Fruit fly (Drosophila melanogaster) whole organism, embryonic: ENCODE results near the gene CG18081.

Source experiments
- C15 ChIP-seq: fragments of 200-800 bp; sonication (Bioruptor generic); IDR thresholded peaks from 3 replicates; pipeline ENCODE4 v1.3.6; 2022; ENCODE audit warnings: missing biosample characterization, missing genetic modification characterization
- CG10209 ChIP-seq: fragments of 200-800 bp; sonication (Bioruptor generic); optimal IDR thresholded peaks from 3 replicates; lab custom pipeline; 2017; ENCODE audit warnings: missing biosample characterization, mild to moderate bottlenecking, missing genetic modification characterization, missing genetic modification reagents
- CG11695 ChIP-seq: fragments of 200-800 bp; sonication (Bioruptor generic); IDR thresholded peaks from 3 replicates; pipeline ENCODE4 v1.3.6; 2022; ENCODE audit warnings: missing biosample characterization, missing genetic modification characterization
- CG12104 ChIP-seq: fragments of 200-800 bp; sonication (Bioruptor generic); optimal IDR thresholded peaks from 3 replicates; lab custom pipeline; 2016; ENCODE audit warnings: missing biosample characterization, missing genetic modification characterization
- CG12744 ChIP-seq: fragments of 200-800 bp; sonication (Bioruptor generic); optimal IDR thresholded peaks from 2 replicates; lab custom pipeline; 2016; ENCODE audit warnings: missing biosample characterization, missing genetic modification characterization
- CG13894 ChIP-seq: fragments of 200-800 bp; sonication (Bioruptor generic); optimal IDR thresholded peaks from 3 replicates; lab custom pipeline; 2018; ENCODE audit warnings: missing biosample characterization, mild to moderate bottlenecking, missing genetic modification characterization, moderate library complexity
- CG14710 ChIP-seq: fragments of 200-800 bp; sonication (Bioruptor generic); optimal IDR thresholded peaks from 3 replicates; lab custom pipeline; 2019; ENCODE audit warnings: missing biosample characterization, mild to moderate bottlenecking, missing genetic modification characterization, moderate library complexity
- CG17328 ChIP-seq: fragments of 200-800 bp; sonication (Bioruptor generic); IDR thresholded peaks from 2 replicates; pipeline ENCODE4 v1.3.6; 2022; ENCODE audit warnings: missing biosample characterization, missing genetic modification characterization
- CG2116 ChIP-seq: fragments of 200-800 bp; sonication (Bioruptor generic); optimal IDR thresholded peaks from 3 replicates; lab custom pipeline; 2018; ENCODE audit warnings: missing biosample characterization, mild to moderate bottlenecking, missing genetic modification characterization
- CG2678 ChIP-seq: fragments of 200-800 bp; sonication (Bioruptor generic); optimal IDR thresholded peaks from 3 replicates; lab custom pipeline; 2019; ENCODE audit warnings: missing biosample characterization, mild to moderate bottlenecking, missing genetic modification characterization, moderate library complexity
- CG2889 ChIP-seq: fragments of 200-800 bp; sonication (Bioruptor generic); IDR thresholded peaks from 3 replicates; pipeline ENCODE4 v1.3.6; 2022; ENCODE audit warnings: missing biosample characterization, missing genetic modification characterization
- CG3163 ChIP-seq: fragments of 200-800 bp; sonication (Bioruptor generic); optimal IDR thresholded peaks from 3 replicates; lab custom pipeline; 2016; ENCODE audit warnings: missing biosample characterization, missing genetic modification characterization
- CG3407 ChIP-seq: fragments of 200-800 bp; sonication (Bioruptor generic); optimal IDR thresholded peaks from 2 replicates; lab custom pipeline; 2018; ENCODE audit warnings: missing biosample characterization, mild to moderate bottlenecking, missing genetic modification characterization
- CG34422 ChIP-seq: fragments of 200-800 bp; sonication (Bioruptor generic); IDR thresholded peaks from 3 replicates; pipeline ENCODE4 v1.3.6; 2022; ENCODE audit warnings: missing biosample characterization, missing genetic modification characterization
- CG3995 ChIP-seq: fragments of 200-800 bp; sonication (Bioruptor generic); optimal IDR thresholded peaks from 3 replicates; lab custom pipeline; 2016; ENCODE audit warnings: missing biosample characterization, missing genetic modification characterization
- CG7556 ChIP-seq: fragments of 200-800 bp; sonication (Bioruptor generic); optimal IDR thresholded peaks from 2 replicates; lab custom pipeline; 2017; ENCODE audit warnings: missing biosample characterization, mild to moderate bottlenecking, missing genetic modification characterization
- CG9727 ChIP-seq: fragments of 200-800 bp; sonication (Bioruptor generic); optimal IDR thresholded peaks from 3 replicates; lab custom pipeline; 2017; ENCODE audit warnings: missing biosample characterization, mild to moderate bottlenecking, missing genetic modification characterization
- D19B ChIP-seq: fragments of 200-800 bp; sonication (Bioruptor generic); optimal IDR thresholded peaks from 2 replicates; lab custom pipeline; 2017; ENCODE audit warnings: missing biosample characterization, mild to moderate bottlenecking, missing genetic modification characterization
- Dll ChIP-seq: fragments of 200-800 bp; sonication (Bioruptor generic); IDR thresholded peaks from 4 replicates; pipeline ENCODE4 v1.3.6; 2022; ENCODE audit warnings: missing biosample characterization, missing genetic modification characterization; ENCODE audit not compliant: partially characterized antibody
- Doc3 ChIP-seq: fragments of 200-800 bp; sonication (Bioruptor generic); IDR thresholded peaks from 3 replicates; pipeline ENCODE4 v1.3.6; 2022; ENCODE audit warnings: missing biosample characterization, missing genetic modification characterization; ENCODE audit not compliant: partially characterized antibody
- Ets65A ChIP-seq: fragments of 200-800 bp; sonication (Bioruptor generic); peaks from one replicate; lab custom pipeline; 2016; ENCODE audit warnings: missing biosample characterization, missing genetic modification characterization
- Max ChIP-seq: fragments of 200-800 bp; sonication (Bioruptor generic); optimal IDR thresholded peaks from 2 replicates; lab custom pipeline; 2016; ENCODE audit warnings: missing biosample characterization, mild to moderate bottlenecking, missing genetic modification characterization
- Meics ChIP-seq: fragments of 200-800 bp; sonication (Bioruptor generic); optimal IDR thresholded peaks from 2 replicates; lab custom pipeline; 2017; ENCODE audit warnings: missing biosample characterization, mild to moderate bottlenecking, missing genetic modification characterization
- NC2α ChIP-seq: fragments of 200-800 bp; sonication (Bioruptor generic); optimal IDR thresholded peaks from 2 replicates; lab custom pipeline; 2016; ENCODE audit warnings: missing biosample characterization, missing genetic modification characterization
- Rfx ChIP-seq: fragments of 200-800 bp; sonication (Bioruptor generic); IDR thresholded peaks from 2 replicates; pipeline ENCODE4 v1.3.6; 2022; ENCODE audit warnings: missing biosample characterization, missing genetic modification characterization
- Spps ChIP-seq: fragments of 200-800 bp; sonication (Bioruptor generic); optimal IDR thresholded peaks from 2 replicates; lab custom pipeline; 2018; ENCODE audit warnings: missing biosample characterization, mild to moderate bottlenecking, missing genetic modification characterization
- ab ChIP-seq: fragments of 200-800 bp; sonication (Bioruptor generic); optimal IDR thresholded peaks from 2 replicates; lab custom pipeline; 2016; ENCODE audit warnings: missing biosample characterization, missing genetic modification characterization
- bab2 ChIP-seq: fragments of 200-800 bp; sonication (Bioruptor generic); optimal IDR thresholded peaks from 2 replicates; lab custom pipeline; 2016; ENCODE audit warnings: missing biosample characterization, missing genetic modification characterization
- bsh ChIP-seq, 2 experiments: fragments of 200-800 bp; sonication (Bioruptor generic); optimal IDR thresholded peaks; 2 replicates each; lab custom pipeline; 2017 to 2018; ENCODE audit warnings: mild to moderate bottlenecking in 2 of 2, missing biosample characterization in 2 of 2, missing genetic modification characterization in 2 of 2, moderate library complexity in 1 of 2
- croc ChIP-seq: fragments of 200-800 bp; sonication (Bioruptor generic); conservative IDR thresholded peaks from 3 replicates; pipeline ENCODE4 v1.3.6; 2022; ENCODE audit warnings: missing biosample characterization, missing genetic modification characterization
- cwo ChIP-seq: fragments of 200-800 bp; sonication (Bioruptor generic); optimal IDR thresholded peaks from 3 replicates; lab custom pipeline; 2017; ENCODE audit warnings: missing biosample characterization, missing genetic modification characterization, mild to moderate bottlenecking, moderate library complexity, missing genetic modification reagents
- fd3F ChIP-seq: fragments of 200-800 bp; sonication (Bioruptor generic); optimal IDR thresholded peaks from 2 replicates; lab custom pipeline; 2018; ENCODE audit warnings: missing biosample characterization, mild to moderate bottlenecking, missing genetic modification characterization, moderate library complexity
- fu2 ChIP-seq: fragments of 200-800 bp; sonication (Bioruptor generic); optimal IDR thresholded peaks from 2 replicates; lab custom pipeline; 2016; ENCODE audit warnings: missing biosample characterization, missing genetic modification characterization
- hb ChIP-seq: fragments of 200-800 bp; sonication (Bioruptor generic); IDR thresholded peaks from 3 replicates; pipeline ENCODE4 v1.3.6; 2022; ENCODE audit warnings: missing biosample characterization, missing genetic modification characterization; ENCODE audit not compliant: partially characterized antibody
- hth ChIP-seq: fragments of >200 bp; optimal IDR thresholded peaks from 2 replicates; lab custom pipeline; 2017; ENCODE audit warnings: inconsistent platforms
- klu ChIP-seq: fragments of 200-800 bp; sonication (Bioruptor generic); IDR thresholded peaks from 2 replicates; pipeline ENCODE4 v1.3.6; 2022; ENCODE audit warnings: missing biosample characterization, missing genetic modification characterization
- lab ChIP-seq: fragments of 200-800 bp; sonication (Bioruptor generic); optimal IDR thresholded peaks from 3 replicates; lab custom pipeline; 2017; ENCODE audit warnings: missing biosample characterization, missing genetic modification characterization, mild to moderate bottlenecking, moderate library complexity, missing genetic modification reagents
- nom ChIP-seq: fragments of 200-800 bp; sonication (Bioruptor generic); optimal IDR thresholded peaks from 2 replicates; lab custom pipeline; 2017; ENCODE audit warnings: missing biosample characterization, missing genetic modification characterization, mild to moderate bottlenecking, moderate library complexity, missing genetic modification reagents
- oc ChIP-seq: fragments of 200-800 bp; sonication (Bioruptor generic); optimal IDR thresholded peaks from 2 replicates; lab custom pipeline; 2018; ENCODE audit warnings: missing biosample characterization, mild to moderate bottlenecking, missing genetic modification characterization, moderate library complexity
- pb ChIP-seq: fragments of 200-800 bp; sonication (Bioruptor generic); optimal IDR thresholded peaks from 3 replicates; lab custom pipeline; 2016; ENCODE audit warnings: missing biosample characterization, missing genetic modification characterization
- peb ChIP-seq: fragments of 200-800 bp; sonication (Bioruptor generic); IDR thresholded peaks from 2 replicates; pipeline ENCODE4 v1.3.6; 2022; ENCODE audit warnings: missing biosample characterization, missing genetic modification characterization
- pros ChIP-seq: fragments of 200-800 bp; sonication (Bioruptor generic); optimal IDR thresholded peaks from 3 replicates; lab custom pipeline; 2019; ENCODE audit warnings: missing biosample characterization, mild to moderate bottlenecking, missing genetic modification characterization, moderate library complexity
- pzg ChIP-seq: fragments of 200-800 bp; sonication (Bioruptor generic); optimal IDR thresholded peaks from 3 replicates; lab custom pipeline; 2018; ENCODE audit warnings: missing biosample characterization, mild to moderate bottlenecking, missing genetic modification characterization, moderate library complexity
- slbo ChIP-seq: fragments of 200-800 bp; sonication (Bioruptor generic); IDR thresholded peaks from 2 replicates; pipeline ENCODE4 v1.3.6; 2022; ENCODE audit warnings: missing biosample characterization, missing genetic modification characterization
- sna ChIP-seq: fragments of 200-800 bp; sonication (Bioruptor generic); IDR thresholded peaks from 2 replicates; pipeline ENCODE4 v1.3.6; 2022; ENCODE audit warnings: missing biosample characterization, missing genetic modification characterization; ENCODE audit not compliant: partially characterized antibody
- sqz ChIP-seq: fragments of 200-800 bp; sonication (Bioruptor generic); optimal IDR thresholded peaks from 3 replicates; lab custom pipeline; 2018; ENCODE audit warnings: missing biosample characterization, mild to moderate bottlenecking, missing genetic modification characterization
- sug ChIP-seq: fragments of 200-800 bp; optimal IDR thresholded peaks from 2 replicates; lab custom pipeline; 2019; ENCODE audit warnings: missing biosample characterization, mild to moderate bottlenecking, missing genetic modification characterization, moderate library complexity
- tin ChIP-seq: fragments of 200-800 bp; sonication (Bioruptor generic); optimal IDR thresholded peaks from 3 replicates; lab custom pipeline; 2016; ENCODE audit warnings: missing biosample characterization, missing genetic modification characterization
- zfh1 ChIP-seq: fragments of 200-800 bp; sonication (Bioruptor generic); IDR thresholded peaks from 3 replicates; pipeline ENCODE4 v1.3.6; 2022; ENCODE audit warnings: missing biosample characterization, missing genetic modification characterization

CG18081 gene

DNA sequence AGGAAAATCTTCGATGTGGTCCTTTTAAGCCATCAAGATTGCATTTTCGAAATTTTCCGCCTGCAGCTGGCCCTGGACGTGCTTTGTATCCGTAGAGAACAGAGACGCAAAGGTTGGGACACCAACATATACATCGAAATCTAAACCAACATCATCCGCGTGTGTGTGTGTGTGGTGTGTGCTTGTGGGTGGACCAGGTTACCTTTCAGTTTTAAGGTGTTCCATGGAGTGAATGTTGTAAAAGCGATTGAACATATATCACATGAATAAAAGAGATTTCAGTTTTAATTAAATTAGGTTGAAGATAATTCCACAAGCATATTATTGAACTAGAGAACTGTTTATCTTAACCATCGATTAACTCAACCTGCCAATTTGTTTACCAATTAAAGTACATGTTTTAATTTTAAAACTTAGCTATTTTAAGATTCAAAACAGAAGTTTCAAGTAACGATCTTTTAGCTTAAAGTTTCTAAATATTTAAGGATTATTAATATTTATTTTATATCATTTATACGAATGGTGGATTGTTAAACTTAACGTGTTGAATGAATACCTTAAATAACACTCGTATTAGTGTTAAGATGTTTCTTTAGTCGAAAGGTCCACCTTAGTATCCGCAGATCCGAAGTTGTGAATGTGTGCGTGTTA, 8.1 kb downstream of the CG18081 start (continued):
- no peak for TF ChIP-seq pb (GFP tag; lab: Kevin White, UChicago)
- TF ChIP-seq klu (GFP tag; lab: Robert Waterston, UW): 0 out of 2 replicates have a peak, but pooled peaks have one; percentile 20
- TF ChIP-seq lab (GFP tag; lab: Kevin White, UChicago): peak; percentile 91
- TF ChIP-seq NC2α: peak; percentile 35
- TF ChIP-seq fu2: peak; percentile 58
- TF ChIP-seq CG12104 (GFP tag; lab: Kevin White, UChicago): peak; percentile 77
- TF ChIP-seq fd3F (GFP tag; lab: Kevin White, UChicago): peak; percentile 81
- TF ChIP-seq Ets65A: peak; percentile 80
- TF ChIP-seq CG2678 (tag; lab: Kevin White, UChicago): peak; percentile 94
- TF ChIP-seq sug (tag; lab: Kevin White, UChicago): peak; percentile 87
- TF ChIP-seq ab (GFP tag; lab: Kevin White, UChicago): no peak
- peak; percentile 66 to 93 for TF ChIP-seq bsh (GFP tag; optimal IDR thresholded peaks at IDR 0.05; lab: Kevin White, UChicago)
- peak; percentile 34 for TF ChIP-seq pros
- no peak for TF ChIP-seq croc (GFP tag; lab: Robert Waterston, UW)
- TF ChIP-seq oc (tag; lab: Kevin White, UChicago): no peak
- peak; percentile 30; the same call in 1 of the 3 replicates for TF ChIP-seq zfh1 (GFP tag; lab: Robert Waterston, UW)
- TF ChIP-seq Max (GFP tag; lab: Kevin White, UChicago): peak; percentile 57
- no peak for TF ChIP-seq Doc3 (GFP tag; lab: Robert Waterston, UW)
- TF ChIP-seq CG17328 (GFP tag; lab: Robert Waterston, UW): peak; percentile 28; the same call in 1 of the 2 replicates
- no peak for TF ChIP-seq peb (GFP tag; lab: Robert Waterston, UW)
- TF ChIP-seq CG12744 (GFP tag; lab: Kevin White, UChicago): no peak
- TF ChIP-seq Dll (GFP tag; lab: Robert Waterston, UW): 0 out of 4 replicates have a peak, but pooled peaks have one; percentile 66
- TF ChIP-seq CG2889: no peak
- peak; percentile 81 for TF ChIP-seq CG10209 (GFP tag; lab: Kevin White, UChicago)
- TF ChIP-seq CG3163 (GFP tag; lab: Kevin White, UChicago): no peak
- TF ChIP-seq CG3995 (GFP tag; lab: Kevin White, UChicago): no peak
- peak; percentile 93 for TF ChIP-seq CG7556 (GFP tag; lab: Kevin White, UChicago)
- TF ChIP-seq cwo: peak; percentile 90
- no peak; the same call in 1 of the 2 replicates for TF ChIP-seq sna (GFP tag; lab: Robert Waterston, UW)
- TF ChIP-seq CG9727: peak; percentile 78
- TF ChIP-seq CG3407 (GFP tag; lab: Kevin White, UChicago): peak; percentile 58
- peak; percentile 72 for TF ChIP-seq CG13894 (tag; lab: Kevin White, UChicago)
- TF ChIP-seq CG2116 (GFP tag; lab: Kevin White, UChicago): no peak
- peak; percentile 62; the same call in 2 of the 3 replicates for TF ChIP-seq CG34422 (GFP tag; lab: Robert Waterston, UW)
- peak; percentile 93 for TF ChIP-seq Meics
- peak; percentile 61 for TF ChIP-seq slbo (GFP tag; lab: Robert Waterston, UW)
- TF ChIP-seq nom: peak; percentile 98
- TF ChIP-seq CG11695 (GFP tag; lab: Robert Waterston, UW): peak; percentile 79
- TF ChIP-seq hth (lab: Kevin White, UChicago): no peak
- TF ChIP-seq tin (GFP tag; lab: Kevin White, UChicago): peak; percentile 55
- TF ChIP-seq hb: no peak
- peak; percentile 40 for TF ChIP-seq pzg (GFP tag; lab: Kevin White, UChicago)
- TF ChIP-seq sqz (GFP tag; lab: Kevin White, UChicago): peak; percentile 76
- peak; percentile 35 for TF ChIP-seq bab2 (GFP tag; lab: Kevin White, UChicago)
- peak; percentile 75 for TF ChIP-seq D19B (GFP tag; lab: Kevin White, UChicago)
- TF ChIP-seq Rfx: peak; percentile 76
- peak; percentile 29 for TF ChIP-seq Spps (tag; lab: Kevin White, UChicago)
- peak; percentile 47 for TF ChIP-seq CG14710
- no peak for TF ChIP-seq C15 (GFP tag; lab: Robert Waterston, UW)
